Worm (Caenorhabditis elegans) whole organism, L3 larva: ENCODE results near the gene C25E10.16.

ENCODE experiments used
- ZK546.5 ChIP-seq: sonication (generic microtip); optimal IDR thresholded peaks from 2 replicates; lab custom pipeline; 2017; ENCODE audit warnings: missing biosample characterization, missing genetic modification characterization
- ama-1 ChIP-seq: fragments of 150-350 bp; optimal IDR thresholded peaks from 2 replicates; lab custom pipeline; 2018
- jun-1 ChIP-seq: fragments of 150-350 bp; optimal IDR thresholded peaks from 2 replicates; lab custom pipeline; 2014; ENCODE audit warnings: missing biosample characterization, missing genetic modification reagents, missing genetic modification characterization
- nhr-77 ChIP-seq: fragments of 150-350 bp; optimal IDR thresholded peaks from 2 replicates; lab custom pipeline; 2014; ENCODE audit warnings: missing biosample characterization, missing genetic modification characterization
- snpc-4 ChIP-seq: fragments of 150-350 bp; optimal IDR thresholded peaks from 2 replicates; lab custom pipeline; 2014; ENCODE audit warnings: missing biosample characterization, missing genetic modification characterization

ce11 chrV:9067678-9068077 lies 8.3 kb upstream of the C25E10.16 start, which contains the start of gene fip-2:
- TF ChIP-seq ama-1 (no peak), jun-1 (tag; lab: Kevin White, UChicago) (no peak), ZK546.5 (tag; lab: Kevin White, UChicago) (no peak), snpc-4 (tag; lab: Kevin White, UChicago) (no peak), nhr-77 (tag; lab: Kevin White, UChicago) (no peak)
